Worm (Caenorhabditis elegans) whole organism, late embryonic: Measurements from ENCODE around the gene wdfy-3.

Experiments
- ceh-18 ChIP-seq: sonication (generic microtip); optimal IDR thresholded peaks from 2 replicates; lab custom pipeline; 2016; ENCODE audit warnings: missing genetic modification characterization, missing compliant biosample characterization
- dmd-4 ChIP-seq: sonication (generic microtip); optimal IDR thresholded peaks from 2 replicates; lab custom pipeline; 2016; ENCODE audit warnings: borderline replicate concordance, missing genetic modification characterization, missing compliant biosample characterization
- fkh-10 ChIP-seq: fragments of 150-350 bp; optimal IDR thresholded peaks from 2 replicates; lab custom pipeline; 2014; ENCODE audit warnings: missing biosample characterization, missing genetic modification reagents, missing genetic modification characterization
- gmeb-2 ChIP-seq: sonication (generic microtip); optimal IDR thresholded peaks from 2 replicates; lab custom pipeline; 2016; ENCODE audit warnings: missing genetic modification characterization, inconsistent platforms, missing compliant biosample characterization
- hlh-15 ChIP-seq: sonication (generic microtip); optimal IDR thresholded peaks from 2 replicates; lab custom pipeline; 2016; ENCODE audit warnings: missing genetic modification characterization, missing compliant biosample characterization
- mec-3 ChIP-seq: sonication (generic microtip); optimal IDR thresholded peaks from 2 replicates; lab custom pipeline; 2016; ENCODE audit warnings: borderline replicate concordance, missing genetic modification characterization, missing compliant biosample characterization
- pha-4 ChIP-seq: fragments of 150-350 bp; optimal IDR thresholded peaks from 2 replicates; lab custom pipeline; 2018; ENCODE audit warnings: missing biosample characterization, missing genetic modification reagents, missing genetic modification characterization
- pqm-1 ChIP-seq: sonication (generic microtip); optimal IDR thresholded peaks from 2 replicates; lab custom pipeline; 2016; ENCODE audit warnings: missing genetic modification characterization, missing compliant biosample characterization
- tbx-2 ChIP-seq: sonication (generic microtip); optimal IDR thresholded peaks from 2 replicates; lab custom pipeline; 2016; ENCODE audit warnings: missing genetic modification characterization, missing compliant biosample characterization
- ttx-3 ChIP-seq: sonication (generic microtip); optimal IDR thresholded peaks from 2 replicates; lab custom pipeline; 2016; ENCODE audit warnings: missing genetic modification reagents, missing genetic modification characterization, missing compliant biosample characterization
- unc-86 ChIP-seq: sonication (generic microtip); optimal IDR thresholded peaks from 2 replicates; lab custom pipeline; 2016; ENCODE audit warnings: missing genetic modification characterization, missing compliant biosample characterization

DNA sequence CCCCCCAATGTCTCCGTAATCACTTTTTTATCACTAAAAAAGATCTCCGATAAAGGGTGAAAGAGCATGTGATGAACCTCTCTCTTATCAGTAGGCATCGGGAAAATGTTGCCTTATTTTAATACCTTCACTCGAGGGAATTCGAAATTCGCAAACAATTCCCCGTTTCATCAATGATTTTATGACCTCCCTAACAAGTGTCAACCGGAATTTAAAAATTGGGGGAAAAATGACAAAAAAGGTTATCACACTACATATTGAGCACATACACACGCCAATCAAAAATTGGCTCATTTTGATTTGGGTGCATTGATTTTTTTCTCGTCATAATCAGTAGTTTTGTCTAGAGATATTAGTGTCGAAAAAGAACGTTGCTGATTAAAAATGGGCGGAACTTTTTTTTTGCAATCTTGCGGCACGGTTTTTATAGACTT lies 36.5 kb downstream of the wdfy-3 start:
- TF ChIP-seq pqm-1 (tag; lab: Kevin White, UChicago): no peak
- TF ChIP-seq tbx-2 (tag; lab: Kevin White, UChicago): no peak
- no peak for TF ChIP-seq dmd-4 (tag; lab: Kevin White, UChicago)
- no peak for TF ChIP-seq fkh-10
- no peak for TF ChIP-seq mec-3 (tag; lab: Kevin White, UChicago)
- TF ChIP-seq gmeb-2 (tag; lab: Kevin White, UChicago): no peak
- TF ChIP-seq pha-4: no peak
- TF ChIP-seq hlh-15 (tag; lab: Kevin White, UChicago): no peak
- TF ChIP-seq unc-86 (tag; lab: Kevin White, UChicago): no peak
- no peak for TF ChIP-seq ttx-3 (tag; lab: Kevin White, UChicago)
- TF ChIP-seq ceh-18 (tag; lab: Kevin White, UChicago): no peak
